Worm (Caenorhabditis elegans) whole organism, dauer: Measurements from ENCODE around the gene mam-4.

ENCODE experiments used
- unc-62 ChIP-seq: sonication (generic microtip); optimal IDR thresholded peaks from 2 replicates; lab custom pipeline; 2017; ENCODE audit warnings: missing biosample characterization, missing genetic modification reagents, missing genetic modification characterization

Gene mam-4

DNA sequence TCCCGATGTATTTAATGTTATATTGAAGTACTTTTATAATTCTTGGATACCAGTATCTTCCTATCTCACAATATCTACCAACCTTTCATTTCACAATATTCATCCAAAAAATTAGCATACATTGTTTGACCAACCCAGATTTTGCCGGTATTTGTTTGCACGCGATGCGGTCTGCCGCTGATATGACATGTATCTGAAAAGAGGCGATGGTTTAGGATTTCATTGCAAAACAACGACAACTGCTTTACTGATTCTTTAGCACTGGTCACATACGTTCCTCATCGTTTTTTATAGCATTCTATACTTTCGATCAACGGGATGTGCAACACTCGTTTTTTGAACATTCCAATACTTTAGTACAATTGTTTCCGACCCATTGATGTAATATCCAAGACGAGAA, at the start of gene mam-4:
mam-4 (plus strand) TSS at position 301 of the 400 bp plus-strand sequence.
- no peak for TF ChIP-seq unc-62 (GFP tag; lab: Kevin White, UChicago)

DNA sequence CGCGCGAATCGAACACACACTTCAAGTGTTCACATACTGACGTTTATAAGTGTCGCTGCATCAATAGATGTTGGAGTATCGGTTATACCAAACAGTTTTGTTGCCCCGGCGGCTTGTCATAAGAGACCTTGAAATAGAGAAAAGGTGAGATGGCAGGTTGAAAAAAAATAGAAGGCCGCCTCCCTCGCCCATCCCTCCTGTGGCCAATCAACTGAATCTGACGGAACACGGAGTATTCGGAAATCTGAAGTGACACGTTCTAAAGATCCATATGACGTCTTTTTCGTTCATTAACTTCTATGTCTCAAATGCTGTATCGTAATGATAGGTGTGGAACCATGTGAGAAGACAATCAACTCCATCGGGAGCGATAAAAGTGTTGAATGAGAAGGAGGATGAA, 48.4 kb upstream of the mam-4 start:
- no peak for TF ChIP-seq unc-62 (GFP tag; lab: Kevin White, UChicago)

DNA sequence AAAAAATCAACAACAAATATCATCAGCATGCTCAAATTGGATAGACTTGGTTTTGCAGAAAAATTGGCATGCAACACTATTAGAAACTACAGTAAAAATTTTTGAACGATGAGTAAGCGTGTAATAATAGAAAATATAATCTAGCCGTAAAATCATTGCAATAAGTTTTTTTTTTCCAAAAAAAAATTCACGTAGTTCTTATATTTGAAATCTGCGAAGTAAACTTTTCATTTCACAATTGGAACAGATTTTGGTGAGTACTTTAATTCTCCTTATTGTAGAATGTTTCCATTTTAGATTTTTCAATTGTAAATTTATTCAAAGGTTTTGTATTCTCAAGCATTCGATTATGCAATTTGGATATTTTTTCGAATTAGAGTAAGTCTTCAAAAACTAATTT, 47.6 kb upstream of the mam-4 start, which contains the start of gene K10D6.3:
K10D6.3 (plus strand) TSS at position 301 of the 400 bp plus-strand sequence.
- no peak for TF ChIP-seq unc-62 (GFP tag; lab: Kevin White, UChicago)

DNA sequence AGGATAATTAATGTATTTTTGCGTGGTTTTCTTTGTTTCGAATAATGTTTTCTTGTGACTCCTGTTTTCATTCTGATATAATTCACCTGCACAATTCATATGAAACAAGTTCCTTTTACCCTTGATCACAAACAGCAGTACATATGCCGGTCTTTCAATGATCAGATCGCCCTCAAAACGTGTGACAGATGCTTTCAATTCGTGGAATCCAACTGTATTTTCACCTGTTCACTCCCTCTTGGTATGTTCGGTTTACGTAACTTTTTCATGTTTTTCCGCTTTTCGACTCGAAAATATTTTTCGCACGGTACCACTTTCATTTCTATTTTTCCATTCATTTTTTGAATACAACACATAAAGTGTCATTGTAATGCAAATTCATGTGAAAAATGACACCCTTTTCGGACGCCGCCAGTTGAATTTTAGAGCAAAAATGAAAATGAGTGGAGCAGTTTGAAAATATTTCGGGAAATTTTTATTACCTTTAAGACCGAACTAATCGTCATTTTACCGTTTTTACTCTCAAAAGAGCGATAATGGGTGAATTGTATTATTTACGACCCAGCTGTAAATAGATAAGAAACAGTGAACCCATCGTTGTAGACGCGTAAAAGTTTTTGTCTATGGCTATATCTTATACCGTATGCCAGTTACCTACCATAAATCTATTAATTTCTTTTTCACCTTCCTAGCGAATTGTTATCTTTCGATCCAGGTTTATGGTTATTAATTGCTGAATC, 46.0 kb upstream of the mam-4 start, which contains the start of gene K10D6.4:
K10D6.4 (plus strand) TSS at position 100 of the 740 bp plus-strand sequence.
- no peak for TF ChIP-seq unc-62 (GFP tag; lab: Kevin White, UChicago)

DNA sequence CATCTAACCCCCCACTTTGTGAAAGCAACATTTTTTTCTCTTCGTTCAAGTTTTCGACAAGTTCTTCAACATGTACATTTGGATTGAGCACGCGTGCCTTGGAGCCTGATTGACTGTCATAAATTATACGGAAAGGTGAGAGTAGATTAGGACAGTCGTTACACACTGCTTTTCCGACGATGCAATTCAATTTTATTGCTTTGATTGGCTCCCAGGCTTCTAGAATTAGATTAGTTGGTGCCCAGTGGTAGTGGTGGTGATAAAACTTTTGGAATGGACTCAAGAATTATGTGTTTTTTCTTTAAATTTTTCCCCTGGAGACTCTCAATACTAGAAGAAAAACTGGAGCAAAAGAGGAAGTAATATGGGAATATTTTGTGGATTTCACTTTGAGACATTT, 43.5 kb upstream of the mam-4 start:
- TF ChIP-seq unc-62 (GFP tag; lab: Kevin White, UChicago), result no peak

DNA sequence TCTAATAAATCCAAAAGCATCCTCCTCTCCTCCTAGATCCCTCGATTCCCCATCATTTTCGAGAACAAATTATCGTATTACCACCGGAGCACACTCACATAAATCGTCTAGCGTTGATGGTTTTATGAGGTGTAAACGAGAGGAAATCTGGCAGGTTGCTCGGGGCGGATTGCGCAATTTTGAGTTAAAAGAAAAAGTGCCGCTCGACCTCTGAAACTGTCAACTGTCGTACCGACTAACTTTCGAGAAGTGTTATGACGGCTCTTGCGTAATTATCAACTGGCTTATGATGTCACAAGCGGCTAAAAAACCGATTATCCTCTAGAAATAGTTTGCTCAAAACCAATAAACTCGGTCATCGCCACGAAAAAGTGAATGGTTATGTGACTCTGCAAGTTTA, 41.5 kb upstream of the mam-4 start:
- TF ChIP-seq unc-62 (GFP tag; lab: Kevin White, UChicago), result no peak

DNA sequence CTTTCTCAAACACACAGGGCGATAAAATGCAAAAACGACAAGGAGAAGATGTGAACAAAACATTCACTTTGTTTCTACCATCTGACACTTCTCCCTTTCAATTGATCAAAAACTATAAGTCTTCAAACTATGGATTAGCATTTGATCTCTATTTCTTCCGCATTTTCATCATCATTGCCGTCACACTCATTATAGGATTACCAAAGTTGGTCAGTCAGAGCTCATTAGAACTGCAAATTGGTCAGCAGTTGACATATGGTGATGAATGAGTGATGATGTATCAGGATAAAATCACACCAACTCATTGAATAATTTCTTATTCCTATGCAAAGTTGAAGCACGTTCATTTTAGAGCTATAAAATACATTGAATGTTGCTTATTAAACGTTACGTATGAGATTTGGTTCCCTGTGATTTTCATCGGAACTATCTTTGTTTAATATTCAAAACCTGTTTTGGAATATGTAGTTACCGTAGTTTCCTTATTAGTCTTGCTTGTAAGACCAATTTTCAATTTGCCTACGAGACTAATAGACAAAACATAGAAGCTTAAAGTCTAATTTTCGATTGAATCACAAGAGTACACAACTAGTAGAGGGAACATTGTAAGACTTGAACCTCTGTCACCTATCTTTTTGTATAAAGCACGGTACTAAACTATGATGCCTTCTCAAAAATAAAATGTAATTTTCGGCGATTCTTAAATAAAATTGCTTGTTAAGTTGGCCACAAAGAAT, 38.3 kb upstream of the mam-4 start:
- TF ChIP-seq unc-62 (GFP tag; lab: Kevin White, UChicago), result no peak

DNA sequence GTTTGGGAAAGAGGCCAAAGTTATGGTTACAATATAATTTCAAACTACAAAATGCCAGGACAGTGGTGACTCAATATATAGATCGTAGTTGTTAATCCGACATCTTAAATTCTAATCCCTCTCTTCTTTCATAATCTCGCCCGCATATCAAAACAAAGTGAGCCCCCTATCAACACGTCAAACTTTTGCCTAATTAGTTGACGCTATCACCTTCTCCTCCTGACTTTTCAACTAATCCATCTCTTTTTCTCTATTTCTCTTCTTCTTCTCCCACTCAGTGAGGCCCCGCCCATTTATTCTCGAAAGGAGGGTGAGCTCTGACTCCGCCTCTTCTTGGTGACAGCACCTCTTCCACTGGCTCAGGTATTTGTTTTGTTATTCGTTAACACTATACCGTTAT, 36.6 kb upstream of the mam-4 start:
- no peak for TF ChIP-seq unc-62 (GFP tag; lab: Kevin White, UChicago)

DNA sequence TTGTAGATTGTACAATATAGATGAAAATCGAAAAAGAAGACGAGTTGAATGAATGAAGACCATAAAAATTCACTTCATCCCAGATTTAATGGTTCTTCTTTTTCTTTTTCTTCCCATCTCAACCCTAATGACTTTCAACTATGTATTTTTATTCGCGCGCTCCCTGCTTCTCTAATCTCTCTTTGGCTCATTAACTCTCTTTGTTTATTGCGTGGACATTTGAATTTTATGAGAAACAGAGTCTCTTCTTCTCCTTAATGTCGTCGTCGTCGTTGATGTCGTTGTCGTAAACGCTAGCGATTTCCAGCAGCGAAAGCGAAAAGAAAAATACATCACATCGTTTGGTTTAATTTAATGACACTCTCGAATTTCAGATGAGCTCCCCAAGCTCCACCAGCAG, 33.4 kb upstream of the mam-4 start:
- TF ChIP-seq unc-62 (GFP tag; lab: Kevin White, UChicago), result no peak

DNA sequence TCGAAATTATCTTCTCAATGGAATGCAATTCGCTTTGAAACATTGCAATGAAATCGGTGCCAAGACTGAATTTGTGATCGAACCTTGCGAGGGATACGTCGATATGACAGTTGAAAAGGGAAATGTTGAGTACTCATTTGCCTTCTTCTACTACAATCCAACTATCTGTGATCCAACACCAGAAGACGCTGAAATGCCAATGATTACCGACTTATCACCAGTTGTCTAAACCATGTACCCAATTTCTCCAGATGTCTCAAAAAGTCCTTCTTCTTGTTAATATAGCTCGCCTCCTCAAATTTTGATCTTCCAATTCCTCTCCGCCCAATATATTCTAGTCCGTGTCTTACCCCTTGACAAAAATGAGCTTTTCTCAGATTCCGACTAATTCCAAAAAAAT, 31.8 kb upstream of the mam-4 start:
- TF ChIP-seq unc-62 (GFP tag; lab: Kevin White, UChicago), result no peak

DNA sequence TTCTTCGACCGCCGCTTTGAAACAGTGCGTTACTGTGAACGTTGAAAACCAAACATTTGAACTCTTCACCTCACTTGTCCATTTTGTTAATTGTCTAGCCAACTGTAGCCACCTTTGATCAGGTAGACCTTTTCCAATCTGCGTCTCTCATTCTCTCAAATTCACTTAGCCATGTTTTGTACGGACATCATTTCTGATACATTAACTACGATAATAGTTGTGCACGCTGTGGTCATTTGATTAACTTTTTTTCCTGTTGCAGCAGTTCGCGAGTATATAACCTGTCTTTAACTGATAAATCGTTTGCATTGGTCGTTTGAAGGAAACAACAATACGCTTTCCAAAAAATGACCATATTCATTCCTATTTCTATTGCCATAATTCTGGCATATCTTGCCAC, 30.6 kb upstream of the mam-4 start, which contains the start of gene cyp-29A2:
cyp-29A2 (plus strand) TSS at position 190 of the 400 bp plus-strand sequence.
- TF ChIP-seq unc-62 (GFP tag; lab: Kevin White, UChicago), result no peak

DNA sequence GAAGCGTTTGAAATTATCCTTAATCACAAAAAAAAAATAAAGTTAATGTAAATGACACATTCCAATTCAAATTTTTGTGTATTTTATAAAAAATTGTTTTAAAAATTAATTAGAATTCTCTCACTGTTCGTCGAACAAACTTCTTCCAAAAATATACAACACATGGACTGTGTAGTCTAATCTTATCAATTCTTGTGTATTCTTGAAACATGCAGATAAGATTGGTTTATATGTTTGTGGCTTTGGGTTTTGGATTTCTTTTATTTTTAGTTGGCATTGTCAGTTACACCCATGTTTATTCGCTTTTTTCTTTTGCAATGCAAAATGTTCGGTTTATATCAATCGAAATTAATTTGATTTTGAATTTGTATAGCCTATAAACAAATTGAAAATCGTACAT, 27.5 kb upstream of the mam-4 start:
- no peak for TF ChIP-seq unc-62 (GFP tag; lab: Kevin White, UChicago)

DNA sequence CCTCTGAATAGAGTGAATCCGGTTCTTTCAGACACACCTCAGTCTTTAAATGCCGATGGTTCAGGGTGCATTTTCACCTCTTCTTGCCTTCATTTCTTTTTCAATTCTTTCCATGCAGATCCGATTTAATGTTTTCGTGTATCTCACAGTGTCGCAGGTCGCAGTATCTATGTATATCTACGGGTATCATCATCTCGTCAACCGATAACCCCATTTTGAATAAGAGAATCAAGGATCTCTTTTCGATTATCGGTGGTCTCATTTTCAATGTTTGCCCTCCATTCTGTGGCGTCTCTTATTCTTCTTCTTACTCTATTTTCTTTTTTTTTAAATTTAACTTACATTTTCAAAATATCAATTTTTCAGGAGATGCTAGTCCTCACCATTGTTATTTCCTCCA, 27.0 kb upstream of the mam-4 start, which contains the start of gene T19B10.2:
T19B10.2 (plus strand) TSS at position 367 of the 400 bp plus-strand sequence.
- no peak for TF ChIP-seq unc-62 (GFP tag; lab: Kevin White, UChicago)

DNA sequence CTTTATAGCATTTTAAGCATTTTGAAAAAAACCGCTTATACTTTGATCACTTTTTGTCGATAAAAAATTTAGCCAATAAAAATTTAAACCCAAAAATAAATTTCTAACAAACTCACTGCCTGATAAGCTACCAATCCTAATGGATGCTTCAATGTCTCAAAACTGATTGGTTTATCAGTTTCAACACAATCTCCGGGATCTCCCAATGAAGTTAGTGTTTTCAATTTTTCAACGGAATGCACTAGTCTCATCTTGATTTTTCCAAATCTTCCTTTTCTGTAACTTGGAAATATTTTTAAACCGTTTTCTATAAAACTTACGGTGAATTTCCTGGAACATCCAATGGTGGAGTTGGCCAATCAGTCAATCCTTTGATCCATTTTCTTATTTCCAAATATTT, 24.2 kb upstream of the mam-4 start:
- no peak for TF ChIP-seq unc-62 (GFP tag; lab: Kevin White, UChicago)

DNA sequence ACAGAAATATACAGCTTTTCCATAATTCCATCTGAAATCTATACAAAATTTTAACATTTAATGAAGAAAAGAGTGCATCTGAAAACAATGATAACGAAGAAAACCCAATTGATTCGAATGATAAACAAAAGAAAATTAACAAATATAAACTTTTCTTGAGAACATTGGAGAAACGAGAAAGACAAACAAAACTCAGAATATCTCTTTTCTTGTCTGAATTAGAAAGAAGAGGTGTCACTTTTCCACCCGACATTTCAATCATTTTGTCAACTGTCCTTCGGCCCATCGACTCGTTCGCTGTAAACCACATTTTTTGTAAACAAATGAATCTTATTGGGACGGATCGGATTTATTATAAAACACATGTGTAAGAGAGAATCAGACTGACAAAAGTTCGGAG, 22.0 kb upstream of the mam-4 start, which contains the start of gene bgal-1:
bgal-1 (minus strand) TSS at position 38 of the 400 bp plus-strand sequence.
- TF ChIP-seq unc-62 (GFP tag; lab: Kevin White, UChicago), result no peak

DNA sequence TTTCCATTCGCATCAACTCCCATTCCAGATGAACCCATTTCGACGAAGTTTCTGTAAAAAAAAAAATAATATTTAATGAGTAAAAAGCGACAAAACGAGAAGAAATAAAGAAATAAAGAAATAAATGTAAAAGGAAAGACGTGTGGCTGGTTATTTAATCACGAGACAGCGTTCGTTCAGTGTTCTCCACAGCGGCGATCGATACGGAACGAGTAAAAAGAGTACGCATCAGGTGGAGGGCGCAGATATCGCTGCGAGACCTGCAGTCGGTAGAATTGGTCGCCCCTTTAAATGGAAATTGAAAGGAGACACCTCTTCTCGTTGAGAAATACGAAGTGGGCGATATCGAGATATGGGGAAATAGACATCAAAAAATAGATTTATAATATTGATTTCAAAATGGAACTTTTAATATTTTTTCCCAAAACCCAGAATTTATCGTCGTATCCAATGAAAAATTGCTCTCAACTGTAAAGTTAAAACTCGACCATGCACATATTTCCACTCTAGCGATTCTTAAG, 19.2 kb upstream of the mam-4 start, which contains the start of gene pqn-70:
pqn-70 (minus strand) TSS at position 51 of the 521 bp plus-strand sequence.
- no peak for TF ChIP-seq unc-62 (GFP tag; lab: Kevin White, UChicago)
